Worm (Caenorhabditis elegans) whole organism, mixed stage, embryonic: ENCODE measurements around the gene ddx-19.

Experiments
- elt-3 ChIP-seq: fragments of 150-350 bp; optimal IDR thresholded peaks from 2 replicates; lab custom pipeline; 2014; ENCODE audit warnings: missing biosample characterization, missing genetic modification characterization
- lin-32 ChIP-seq: fragments of 200-800 bp; sonication (Bioruptor generic); optimal IDR thresholded peaks from 2 replicates; lab custom pipeline; 2018; ENCODE audit warnings: mild to moderate bottlenecking, missing genetic modification characterization, missing compliant biosample characterization
- mab-5 ChIP-seq: fragments of 150-350 bp; optimal IDR thresholded peaks from 2 replicates; lab custom pipeline; 2014; ENCODE audit warnings: missing biosample characterization, missing genetic modification characterization
- nhr-12 ChIP-seq: fragments of 150-350 bp; optimal IDR thresholded peaks from 2 replicates; lab custom pipeline; 2014; ENCODE audit warnings: missing biosample characterization, missing genetic modification characterization
- nhr-2 ChIP-seq: fragments of 150-350 bp; optimal IDR thresholded peaks from 2 replicates; lab custom pipeline; 2014; ENCODE audit warnings: missing biosample characterization, missing genetic modification characterization
- sptf-1 ChIP-seq: sonication (generic microtip); optimal IDR thresholded peaks from 2 replicates; lab custom pipeline; 2017; ENCODE audit warnings: mild to moderate bottlenecking, missing genetic modification characterization, moderate library complexity, missing compliant biosample characterization
- unc-62 ChIP-seq: fragments of 150-350 bp; optimal IDR thresholded peaks from 2 replicates; lab custom pipeline; 2014; ENCODE audit warnings: missing biosample characterization, missing genetic modification reagents, missing genetic modification characterization

DNA sequence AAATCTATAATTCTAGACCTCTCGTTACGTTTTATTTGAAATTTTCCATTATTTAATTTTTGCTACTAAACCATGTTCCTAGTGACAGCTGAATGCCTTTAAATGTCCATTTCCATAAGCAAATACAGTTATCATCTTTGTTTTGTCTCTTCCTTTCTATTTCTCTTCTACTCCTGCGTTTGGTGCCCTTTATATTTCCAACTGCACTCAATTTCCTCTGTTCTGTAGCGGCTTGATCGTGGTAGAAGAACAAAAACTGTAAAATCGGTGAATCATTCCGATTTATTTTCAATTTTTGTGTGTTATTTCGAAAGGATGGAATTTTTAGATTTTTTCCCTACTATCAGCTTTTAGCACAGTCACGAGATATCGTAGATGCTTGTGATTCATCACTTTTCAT, 11.2 kb downstream of the ddx-19 start:
- TF ChIP-seq elt-3 (tag; lab: Kevin White, UChicago) = no peak
- TF ChIP-seq nhr-12 = no peak
- no peak for TF ChIP-seq mab-5
- no peak for TF ChIP-seq nhr-2 (tag; lab: Kevin White, UChicago)
- no peak for TF ChIP-seq sptf-1
- TF ChIP-seq unc-62 (GFP tag; lab: Kevin White, UChicago) = no peak
- TF ChIP-seq lin-32 (GFP tag; lab: Kevin White, UChicago) = no peak
